Fruit fly (Drosophila melanogaster) whole organism, embryonic: ENCODE results near the gene CG42268.

ENCODE experiments used
- Asciz ChIP-seq: fragments of 200-800 bp; sonication (Bioruptor generic); optimal IDR thresholded peaks from 2 replicates; lab custom pipeline; 2017; ENCODE audit warnings: missing biosample characterization, mild to moderate bottlenecking, missing genetic modification characterization, missing genetic modification reagents
- B-H2 ChIP-seq: fragments of 200-800 bp; sonication (Bioruptor generic); optimal IDR thresholded peaks from 2 replicates; lab custom pipeline; 2018; ENCODE audit warnings: missing biosample characterization, mild to moderate bottlenecking, missing genetic modification characterization
- Bdp1 ChIP-seq: fragments of 200-800 bp; sonication (Bioruptor generic); optimal IDR thresholded peaks from 3 replicates; lab custom pipeline; 2016; ENCODE audit warnings: missing biosample characterization, missing genetic modification characterization
- CG11398 ChIP-seq: fragments of 200-800 bp; sonication (Bioruptor generic); optimal IDR thresholded peaks from 2 replicates; lab custom pipeline; 2016; ENCODE audit warnings: missing biosample characterization, missing genetic modification characterization
- CG12391 ChIP-seq: fragments of 200-800 bp; sonication (Bioruptor generic); optimal IDR thresholded peaks from 3 replicates; lab custom pipeline; 2018; ENCODE audit warnings: missing biosample characterization, mild to moderate bottlenecking, missing genetic modification characterization, moderate library complexity
- CG12942 ChIP-seq: fragments of 200-800 bp; sonication (Bioruptor generic); optimal IDR thresholded peaks from 3 replicates; lab custom pipeline; 2016; ENCODE audit warnings: missing biosample characterization, missing genetic modification characterization
- CG13287 ChIP-seq: fragments of 200-800 bp; sonication (Bioruptor generic); IDR thresholded peaks from 2 replicates; pipeline ENCODE4 v1.3.6; 2022; ENCODE audit warnings: missing biosample characterization, missing genetic modification characterization; ENCODE audit not compliant: partially characterized antibody
- CG14965 ChIP-seq: fragments of 200-800 bp; sonication (Bioruptor generic); optimal IDR thresholded peaks from 2 replicates; lab custom pipeline; 2016; ENCODE audit warnings: missing biosample characterization, missing genetic modification characterization, borderline replicate concordance
- CG15011 ChIP-seq: fragments of 200-800 bp; sonication (Bioruptor generic); optimal IDR thresholded peaks from 3 replicates; lab custom pipeline; 2018; ENCODE audit warnings: missing biosample characterization, mild to moderate bottlenecking, missing genetic modification characterization
- CG15514 ChIP-seq: fragments of 200-800 bp; sonication (Bioruptor generic); optimal IDR thresholded peaks from 3 replicates; lab custom pipeline; 2017; ENCODE audit warnings: missing biosample characterization, missing genetic modification characterization, mild to moderate bottlenecking, moderate library complexity, missing genetic modification reagents
- CG2712 ChIP-seq: fragments of 200-800 bp; optimal IDR thresholded peaks from 3 replicates; lab custom pipeline; 2019; ENCODE audit warnings: missing biosample characterization, mild to moderate bottlenecking, missing genetic modification characterization, moderate library complexity
- CG30403 ChIP-seq: fragments of 200-800 bp; sonication (Bioruptor generic); optimal IDR thresholded peaks from 3 replicates; lab custom pipeline; 2016; ENCODE audit warnings: missing biosample characterization, missing genetic modification characterization
- CG33557 ChIP-seq: fragments of 200-800 bp; sonication (Bioruptor generic); optimal IDR thresholded peaks from 2 replicates; lab custom pipeline; 2019; ENCODE audit warnings: missing biosample characterization, mild to moderate bottlenecking, missing genetic modification characterization, moderate library complexity
- CG34422 ChIP-seq: fragments of 200-800 bp; sonication (Bioruptor generic); IDR thresholded peaks from 3 replicates; pipeline ENCODE4 v1.3.6; 2022; ENCODE audit warnings: missing biosample characterization, missing genetic modification characterization
- CG3847 ChIP-seq: fragments of 200-800 bp; sonication (Bioruptor generic); IDR thresholded peaks from 2 replicates; pipeline ENCODE4 v1.3.6; 2022; ENCODE audit warnings: missing biosample characterization, missing genetic modification characterization
- CG6689 ChIP-seq: fragments of 200-800 bp; sonication (Bioruptor generic); IDR thresholded peaks from 2 replicates; pipeline ENCODE4 v1.3.6; 2022; ENCODE audit warnings: missing biosample characterization, missing genetic modification characterization
- CG8089 ChIP-seq: fragments of 200-800 bp; sonication (Bioruptor generic); optimal IDR thresholded peaks from 3 replicates; lab custom pipeline; 2016; ENCODE audit warnings: missing biosample characterization, missing genetic modification characterization
- CG8478 ChIP-seq: fragments of >200 bp; optimal IDR thresholded peaks from 2 replicates; lab custom pipeline; 2018
- CG9727 ChIP-seq: fragments of 200-800 bp; sonication (Bioruptor generic); optimal IDR thresholded peaks from 3 replicates; lab custom pipeline; 2017; ENCODE audit warnings: missing biosample characterization, mild to moderate bottlenecking, missing genetic modification characterization
- CG9797 ChIP-seq: fragments of 200-800 bp; sonication (Bioruptor generic); optimal IDR thresholded peaks from 3 replicates; lab custom pipeline; 2018; ENCODE audit warnings: missing biosample characterization, mild to moderate bottlenecking, missing genetic modification characterization
- CG9817 ChIP-seq: fragments of 200-800 bp; sonication (Bioruptor generic); optimal IDR thresholded peaks from 2 replicates; lab custom pipeline; 2018; ENCODE audit warnings: missing biosample characterization, mild to moderate bottlenecking, missing genetic modification characterization, moderate library complexity
- CG9932 ChIP-seq: fragments of 200-800 bp; sonication (Bioruptor generic); IDR thresholded peaks from 2 replicates; pipeline ENCODE4 v1.3.6; 2022; ENCODE audit warnings: missing biosample characterization, missing genetic modification characterization
- Dll ChIP-seq: fragments of 200-800 bp; sonication (Bioruptor generic); IDR thresholded peaks from 4 replicates; pipeline ENCODE4 v1.3.6; 2022; ENCODE audit warnings: missing biosample characterization, missing genetic modification characterization; ENCODE audit not compliant: partially characterized antibody
- Dp ChIP-seq: fragments of 200-800 bp; sonication (Bioruptor generic); optimal IDR thresholded peaks from 2 replicates; lab custom pipeline; 2018; ENCODE audit warnings: missing biosample characterization, mild to moderate bottlenecking, missing genetic modification characterization, moderate library complexity
- Dref ChIP-seq: fragments of 200-800 bp; sonication (Bioruptor generic); IDR thresholded peaks from 2 replicates; pipeline ENCODE4 v1.3.6; 2022; ENCODE audit warnings: missing biosample characterization, missing genetic modification characterization
- HLHmδ ChIP-seq: fragments of 200-800 bp; sonication (Bioruptor generic); optimal IDR thresholded peaks from 2 replicates; lab custom pipeline; 2018; ENCODE audit warnings: missing biosample characterization, mild to moderate bottlenecking, missing genetic modification characterization, moderate library complexity
- HmgZ ChIP-seq: fragments of 200-800 bp; sonication (Bioruptor generic); optimal IDR thresholded peaks from 2 replicates; lab custom pipeline; 2018; ENCODE audit warnings: missing biosample characterization, mild to moderate bottlenecking, missing genetic modification characterization
- MESR4 ChIP-seq: fragments of 200-800 bp; sonication (Bioruptor generic); optimal IDR thresholded peaks from 2 replicates; lab custom pipeline; 2018; ENCODE audit warnings: missing biosample characterization, mild to moderate bottlenecking, missing genetic modification characterization, moderate library complexity
- NK7.1 ChIP-seq: fragments of 200-800 bp; sonication (Bioruptor generic); optimal IDR thresholded peaks from 3 replicates; lab custom pipeline; 2016; ENCODE audit warnings: missing biosample characterization, missing genetic modification characterization
- Pdp1 ChIP-seq, 2 experiments: fragments of 200-800 bp; sonication (Bioruptor generic); optimal IDR thresholded peaks; 3 replicates each; lab custom pipeline; 2016; ENCODE audit warnings: missing biosample characterization in 2 of 2, missing genetic modification characterization in 2 of 2, mild to moderate bottlenecking in 1 of 2, moderate library complexity in 1 of 2
- Side ChIP-seq: fragments of 200-800 bp; sonication (Bioruptor generic); optimal IDR thresholded peaks from 2 replicates; lab custom pipeline; 2016; ENCODE audit warnings: missing biosample characterization, missing genetic modification characterization
- Xrp1 ChIP-seq: fragments of 200-800 bp; sonication (Bioruptor generic); IDR thresholded peaks from 2 replicates; pipeline ENCODE4 v1.3.6; 2022; ENCODE audit warnings: missing biosample characterization, missing genetic modification characterization
- cato ChIP-seq: fragments of 200-800 bp; sonication (Bioruptor generic); optimal IDR thresholded peaks from 2 replicates; lab custom pipeline; 2016; ENCODE audit warnings: missing biosample characterization, missing genetic modification characterization, borderline replicate concordance
- chif ChIP-seq, 2 experiments: fragments of 200-800 bp; sonication (Bioruptor generic); optimal IDR thresholded peaks; 3 replicates each; lab custom pipeline; 2016; ENCODE audit warnings: missing biosample characterization in 2 of 2, missing genetic modification characterization in 2 of 2
- dpn ChIP-seq, 2 experiments: fragments of 200-800 bp; sonication (Bioruptor generic); optimal IDR thresholded peaks; 3 replicates each; lab custom pipeline; 2016; ENCODE audit warnings: missing biosample characterization in 2 of 2, missing genetic modification characterization in 2 of 2
- eyg ChIP-seq: fragments of 200-800 bp; sonication (Bioruptor generic); optimal IDR thresholded peaks from 3 replicates; lab custom pipeline; 2016; ENCODE audit warnings: missing biosample characterization, missing genetic modification characterization
- hb ChIP-seq: fragments of 200-800 bp; sonication (Bioruptor generic); IDR thresholded peaks from 3 replicates; pipeline ENCODE4 v1.3.6; 2022; ENCODE audit warnings: missing biosample characterization, missing genetic modification characterization; ENCODE audit not compliant: partially characterized antibody
- pan ChIP-seq, 4 experiments: fragments of >200 bp in 3 of 4; fragments of 200-800 bp in 1 of 4; sonication (Bioruptor generic) in 1 of 4; optimal IDR thresholded peaks in 3 of 4; IDR thresholded peaks in 1 of 4; 2 replicates each; pipeline versions ENCODE4 v1.3.6 to Lab custom; 2017 to 2022; ENCODE audit warnings: missing biosample characterization in 2 of 4, missing genetic modification characterization in 2 of 4, mixed read lengths in 1 of 4
- pb ChIP-seq: fragments of 200-800 bp; sonication (Bioruptor generic); optimal IDR thresholded peaks from 3 replicates; lab custom pipeline; 2016; ENCODE audit warnings: missing biosample characterization, missing genetic modification characterization
- pros ChIP-seq: fragments of 200-800 bp; sonication (Bioruptor generic); optimal IDR thresholded peaks from 3 replicates; lab custom pipeline; 2019; ENCODE audit warnings: missing biosample characterization, mild to moderate bottlenecking, missing genetic modification characterization, moderate library complexity
- pzg ChIP-seq: fragments of 200-800 bp; sonication (Bioruptor generic); optimal IDR thresholded peaks from 3 replicates; lab custom pipeline; 2018; ENCODE audit warnings: missing biosample characterization, mild to moderate bottlenecking, missing genetic modification characterization, moderate library complexity
- sob ChIP-seq: fragments of 200-800 bp; sonication (Bioruptor generic); IDR thresholded peaks from 2 replicates; pipeline ENCODE4 v1.3.6; 2022; ENCODE audit warnings: missing biosample characterization, missing genetic modification characterization
- sug ChIP-seq: fragments of 200-800 bp; optimal IDR thresholded peaks from 2 replicates; lab custom pipeline; 2019; ENCODE audit warnings: missing biosample characterization, mild to moderate bottlenecking, missing genetic modification characterization, moderate library complexity
- tgo ChIP-seq: fragments of 200-800 bp; sonication (Bioruptor generic); IDR thresholded peaks from 3 replicates; pipeline ENCODE4 v1.3.6; 2022; ENCODE audit warnings: missing biosample characterization, missing genetic modification characterization
- tup ChIP-seq: fragments of 200-800 bp; sonication (Bioruptor generic); optimal IDR thresholded peaks from 2 replicates; lab custom pipeline; 2016; ENCODE audit warnings: missing biosample characterization, mild to moderate bottlenecking, missing genetic modification characterization, moderate library complexity
- vvl ChIP-seq: fragments of 200-800 bp; sonication (Bioruptor generic); IDR thresholded peaks from 2 replicates; pipeline ENCODE4 v1.3.6; 2022; ENCODE audit warnings: missing biosample characterization, missing genetic modification characterization
- zen ChIP-seq: fragments of 200-800 bp; sonication (Bioruptor generic); optimal IDR thresholded peaks from 3 replicates; lab custom pipeline; 2018; ENCODE audit warnings: missing biosample characterization, mild to moderate bottlenecking, missing genetic modification characterization, moderate library complexity
- zf30C ChIP-seq: fragments of 200-800 bp; sonication (Bioruptor generic); optimal IDR thresholded peaks from 3 replicates; lab custom pipeline; 2018; ENCODE audit warnings: missing biosample characterization, mild to moderate bottlenecking, missing genetic modification characterization

Gene CG42268

DNA sequence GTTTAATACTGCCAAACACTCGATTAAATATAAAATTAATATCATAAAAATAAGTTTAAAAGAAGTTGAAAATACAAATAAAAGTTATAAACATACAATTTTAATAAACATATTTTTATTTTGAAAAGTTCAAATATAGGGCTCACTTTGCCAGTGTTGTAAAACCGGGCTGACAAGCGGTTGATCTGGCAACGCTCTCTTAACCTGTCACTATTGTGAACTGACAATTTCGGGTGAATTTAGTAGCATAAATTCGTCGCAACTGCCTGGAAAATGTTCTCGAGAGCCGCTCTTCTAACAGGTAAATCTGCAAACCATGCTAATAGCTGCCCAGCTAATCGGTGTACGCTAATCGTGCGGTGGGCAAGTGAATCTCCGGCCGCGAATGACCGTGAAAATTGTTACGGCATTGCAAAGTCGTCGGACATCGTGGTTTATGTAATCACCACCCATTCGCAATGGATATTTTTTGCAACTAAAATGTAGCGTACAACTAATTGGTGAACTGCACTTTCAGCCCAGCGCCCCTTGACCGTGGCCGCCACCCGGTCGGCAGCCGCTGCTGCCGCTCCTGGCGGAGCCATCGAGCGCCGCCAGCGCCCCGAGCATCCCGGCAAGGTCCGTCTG, 30.3 kb downstream of the CG42268 start, which contains the start of gene ATPsynB (continued):
- TF ChIP-seq CG15514 (GFP tag; lab: Kevin White, UChicago) (peak; percentile 81), CG9727 (no peak), sob (peak; percentile 59; the same call in 1 of the 2 replicates), zf30C (GFP tag; lab: Kevin White, UChicago) (no peak), Asciz (GFP tag; lab: Kevin White, UChicago) (no peak), pros (GFP tag; lab: Kevin White, UChicago) (no peak), CG14965 (GFP tag; lab: Kevin White, UChicago) (no peak), CG34422 (GFP tag; lab: Robert Waterston, UW) (peak; percentile 51; the same call in 1 of the 3 replicates), CG8478 (no peak), cato (no peak), CG9932 (GFP tag; lab: Robert Waterston, UW) (peak; percentile 55), CG9817 (tag; lab: Kevin White, UChicago) (no peak), Xrp1 (GFP tag; lab: Robert Waterston, UW) (peak; percentile 53), Dll (0 out of 4 replicates have a peak, but pooled peaks have one; percentile 11), B-H2 (peak; percentile 81), sug (tag; lab: Kevin White, UChicago) (peak; percentile 61), CG12942 (GFP tag; lab: Kevin White, UChicago) (peak; percentile 19), eyg (GFP tag; lab: Kevin White, UChicago) (no peak), Dref (GFP tag; lab: Robert Waterston, UW) (no peak), Pdp1 (GFP tag; optimal IDR thresholded peaks at IDR 0.05; lab: Kevin White, UChicago) (peak; percentile 3 to 99), MESR4 (GFP tag; lab: Kevin White, UChicago) (peak; percentile 97), Dp (GFP tag; lab: Kevin White, UChicago) (peak; percentile 95), pzg (GFP tag; lab: Kevin White, UChicago) (peak; percentile 87), chif (GFP tag; optimal IDR thresholded peaks at IDR 0.05; lab: Kevin White, UChicago) (no peak), CG30403 (peak; percentile 17), CG12391 (peak; percentile 35), Bdp1 (no peak), Side (GFP tag; lab: Kevin White, UChicago) (no peak), pan (optimal IDR thresholded peaks at IDR 0.05; lab: Kevin White, UChicago) (no peak), pan (GFP tag; optimal IDR thresholded peaks at IDR 0.05 in 1 of 2, IDR thresholded peaks at IDR 0.05 in 1 of 2) (peak in 1 of 2 experiments; percentile 39), zen (tag; lab: Kevin White, UChicago) (no peak), CG13287 (GFP tag; lab: Robert Waterston, UW) (peak; percentile 36; the same call in 1 of the 2 replicates), CG9797 (GFP tag; lab: Kevin White, UChicago) (peak; percentile 39), CG6689 (GFP tag; lab: Robert Waterston, UW) (no peak), CG8089 (GFP tag; lab: Kevin White, UChicago) (no peak), tup (no peak), CG11398 (GFP tag; lab: Kevin White, UChicago) (no peak), CG15011 (GFP tag; lab: Kevin White, UChicago) (no peak), pb (no peak), CG33557 (GFP tag; lab: Kevin White, UChicago) (no peak), vvl (GFP tag; lab: Robert Waterston, UW) (peak; percentile 35; the same call in 1 of the 2 replicates), HLHmδ (peak; percentile 27), NK7.1 (GFP tag; lab: Kevin White, UChicago) (no peak), HmgZ (tag; lab: Kevin White, UChicago) (peak; percentile 53), hb (GFP tag; lab: Robert Waterston, UW) (no peak), dpn (GFP tag; optimal IDR thresholded peaks at IDR 0.05; lab: Kevin White, UChicago) (peak in 1 of 2 experiments; percentile 31), CG3847 (GFP tag; lab: Robert Waterston, UW) (peak; percentile 87), CG2712 (tag; lab: Kevin White, UChicago) (peak; percentile 100), tgo (no peak; the same call in 2 of the 3 replicates)
